Worm (Caenorhabditis elegans): Measurements from ENCODE around the gene cyp-44A1.

Gene cyp-44A1

DNA sequence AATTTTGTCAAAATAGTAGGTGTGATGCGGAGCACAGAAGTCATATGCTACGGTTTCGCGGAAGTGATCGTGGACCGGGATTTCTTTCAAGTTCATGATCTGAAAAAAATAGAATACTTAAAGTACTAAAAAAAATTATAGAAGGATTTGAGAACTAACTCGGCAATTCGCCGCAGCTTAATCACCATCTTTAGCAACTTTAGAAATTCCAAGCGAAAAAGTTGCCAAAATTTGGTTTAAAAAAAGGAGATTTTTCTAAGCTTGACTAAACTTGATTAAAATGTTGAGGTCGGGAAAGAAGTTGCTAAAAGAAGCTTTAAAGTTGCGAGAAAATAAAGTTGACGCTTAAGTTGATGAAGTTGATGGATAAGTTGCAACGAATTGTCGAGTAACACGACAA lies 13.8 kb downstream of the cyp-44A1 start, which contains the start of gene ZK177.9:
TSS of gene ZK177.9 (minus strand) at position 101 of the 400 bp plus-strand sequence.
- TF ChIP-seq attf-4 (tag; optimal IDR thresholded peaks at IDR 0.05) (no peak), skn-1 (tag; optimal IDR thresholded peaks at IDR 0.05) (no peak), lin-13 (GFP tag; optimal IDR thresholded peaks at IDR 0.05) (no peak), T26A8.4 (GFP tag; IDR thresholded peaks at IDR 0.05) (no peak), hlh-11 (tag; optimal IDR thresholded peaks at IDR 0.05) (no peak), nhr-28 (tag; optimal IDR thresholded peaks at IDR 0.05) (no peak), php-3 (GFP tag; IDR thresholded peaks at IDR 0.05) (no peak), zag-1 (tag; optimal IDR thresholded peaks at IDR 0.05) (no peak), sdz-12 (GFP tag; optimal IDR thresholded peaks at IDR 0.05) (no peak), unc-39 (tag; optimal IDR thresholded peaks at IDR 0.05) (no peak), lin-29 (GFP tag; IDR thresholded peaks at IDR 0.05) (no peak), spr-3 (GFP tag; optimal IDR thresholded peaks at IDR 0.05) (no peak), dmd-8 (GFP tag; IDR thresholded peaks at IDR 0.05) (no peak), rbr-2 (tag; optimal IDR thresholded peaks at IDR 0.05) (no peak)

DNA sequence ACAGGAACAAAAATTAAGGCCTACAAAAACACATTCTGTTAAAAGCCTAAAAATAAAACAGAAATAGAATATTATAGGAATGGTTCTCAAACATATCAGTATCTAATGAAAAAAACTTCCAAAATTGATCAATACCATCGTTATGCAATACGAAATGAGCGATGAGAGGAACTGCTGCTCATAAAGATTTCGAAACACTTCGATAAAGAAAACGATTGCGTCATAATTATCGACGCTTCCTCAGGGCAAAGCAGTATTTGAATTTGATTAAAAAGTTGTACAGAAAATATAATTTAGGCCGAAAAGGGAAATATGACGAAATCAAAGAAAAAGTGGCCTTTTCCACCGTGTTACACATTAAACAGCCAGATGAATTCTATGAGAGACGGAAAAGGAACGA lies 14.2 kb downstream of the cyp-44A1 start:
- TF ChIP-seq nhr-48 (tag; optimal IDR thresholded peaks at IDR 0.05), result no peak
- no peak for TF ChIP-seq dpl-1 (GFP tag; optimal IDR thresholded peaks at IDR 0.05)
- TF ChIP-seq nhr-76 (tag; optimal IDR thresholded peaks at IDR 0.05), result no peak
- TF ChIP-seq zfp-2 (tag; optimal IDR thresholded peaks at IDR 0.05), result no peak
- TF ChIP-seq sdz-12 (GFP tag; optimal IDR thresholded peaks at IDR 0.05), result no peak
- no peak for TF ChIP-seq ceh-44 (GFP tag; IDR thresholded peaks at IDR 0.05)
- TF ChIP-seq mdt-29 (GFP tag; IDR thresholded peaks at IDR 0.05), result no peak
- TF ChIP-seq daf-12 (tag; optimal IDR thresholded peaks at IDR 0.05), result no peak
- TF ChIP-seq hmg-1.1 (GFP tag; IDR thresholded peaks at IDR 0.05), result no peak
- no peak for TF ChIP-seq tag-97 (GFP tag; IDR thresholded peaks at IDR 0.05)

DNA sequence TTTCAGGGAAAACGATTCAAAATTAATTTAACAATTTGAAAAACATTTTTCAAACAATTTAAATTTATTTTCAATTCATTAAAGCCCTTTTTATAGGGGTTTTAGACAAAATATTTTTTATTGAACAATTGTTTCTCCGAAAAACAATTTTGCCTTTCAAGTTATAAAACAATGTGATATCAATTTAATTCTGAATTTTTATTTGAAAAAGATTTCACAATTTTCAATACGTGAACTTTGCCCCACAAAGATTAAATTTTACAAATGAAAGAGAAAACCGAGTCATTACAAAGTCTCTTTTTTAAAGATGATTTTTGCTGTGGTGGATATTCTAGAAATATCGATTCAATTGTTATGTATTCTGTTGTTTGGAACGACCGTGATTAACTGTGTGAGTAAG lies 15.1 kb downstream of the cyp-44A1 start, which contains the start of gene ZK177.2:
TSS of gene ZK177.2 (plus strand) at position 301 of the 400 bp plus-strand sequence.
- TF ChIP-seq pha-4 (GFP tag; IDR thresholded peaks at IDR 0.05) (no peak), pha-4 (tag; optimal IDR thresholded peaks at IDR 0.05) (no peak), duxl-1 (tag; optimal IDR thresholded peaks at IDR 0.05; ENCODE audit: poor library complexity) (no peak)

DNA sequence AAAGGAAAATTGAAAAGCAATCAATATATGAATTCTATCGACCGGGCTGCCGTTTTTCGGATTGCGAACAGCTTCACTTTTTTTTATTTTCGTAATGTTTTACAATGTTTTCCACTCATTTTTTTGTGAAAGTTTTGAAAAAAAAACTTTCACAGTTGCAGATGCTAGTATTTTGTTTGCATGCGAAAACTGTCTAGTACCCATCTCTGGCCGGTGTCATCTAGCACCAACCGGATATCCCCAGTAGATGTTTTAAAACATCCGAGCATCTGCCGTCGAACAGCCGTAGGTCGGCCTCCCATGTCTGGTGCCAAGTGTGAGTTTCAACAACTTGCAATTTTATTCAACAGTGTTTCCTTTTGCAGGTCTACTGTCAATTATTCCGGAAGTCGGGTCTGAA lies 17.6 kb downstream of the cyp-44A1 start, which contains the start of gene ZK177.12:
TSS of gene ZK177.12 (plus strand) at position 301 of the 400 bp plus-strand sequence.
- TF ChIP-seq ZK546.5 (tag; optimal IDR thresholded peaks at IDR 0.05) (no peak), madf-5 (GFP tag; IDR thresholded peaks at IDR 0.05) (no peak), nhr-237 (tag; optimal IDR thresholded peaks at IDR 0.05) (no peak), unc-39 (tag; optimal IDR thresholded peaks at IDR 0.05) (no peak), Y105C5A.15 (GFP tag; IDR thresholded peaks at IDR 0.05) (no peak), Y48G9A.11 (GFP tag; IDR thresholded peaks at IDR 0.05) (no peak), F49E8.2 (tag; optimal IDR thresholded peaks at IDR 0.05; ENCODE audit: borderline replicate concordance) (no peak)

DNA sequence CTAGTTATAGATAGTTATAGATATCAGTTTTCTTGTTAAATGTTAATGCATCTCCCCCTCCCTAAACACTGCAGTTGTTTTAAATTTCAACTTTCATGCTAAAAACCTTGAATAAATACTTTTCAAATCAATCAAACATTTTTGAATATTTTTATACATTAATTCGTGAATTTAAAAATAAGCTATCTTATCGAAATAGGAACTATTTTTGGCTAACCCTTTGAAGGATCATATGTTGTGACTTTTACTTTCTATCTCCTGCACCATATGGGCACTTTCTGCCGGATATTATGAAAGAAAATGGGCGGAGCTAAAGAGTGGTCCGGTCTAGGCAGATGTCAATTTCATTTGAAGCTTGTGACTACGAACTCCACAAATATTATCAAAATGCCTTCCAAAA lies 18.8 kb downstream of the cyp-44A1 start, which contains the start of gene ZK177.11:
TSS of gene ZK177.11 (plus strand) at position 301 of the 400 bp plus-strand sequence.
- TF ChIP-seq pha-4 (GFP tag; IDR thresholded peaks at IDR 0.05) (no peak), pha-4 (tag; optimal IDR thresholded peaks at IDR 0.05) (no peak), T20F7.1 (GFP tag; optimal IDR thresholded peaks at IDR 0.05) (no peak), F37D6.2 (tag; optimal IDR thresholded peaks at IDR 0.05) (no peak), zip-11 (GFP tag; IDR thresholded peaks at IDR 0.05) (no peak), F26F4.8 (GFP tag; conservative IDR thresholded peaks at IDR 0.05) (no peak), php-3 (GFP tag; IDR thresholded peaks at IDR 0.05) (no peak), Y5F2A.4 (GFP tag; optimal IDR thresholded peaks at IDR 0.05) (no peak), egl-27 (tag; optimal IDR thresholded peaks at IDR 0.05) (no peak), nhr-42 (GFP tag; IDR thresholded peaks at IDR 0.05) (no peak), dpl-1 (GFP tag; optimal IDR thresholded peaks at IDR 0.05) (no peak), nhr-6 (tag; optimal IDR thresholded peaks at IDR 0.05) (no peak), lin-1 (GFP tag; IDR thresholded peaks at IDR 0.05) (no peak), saeg-2 (GFP tag; IDR thresholded peaks at IDR 0.05) (no peak), unc-39 (tag; optimal IDR thresholded peaks at IDR 0.05) (no peak), spr-3 (GFP tag; optimal IDR thresholded peaks at IDR 0.05) (no peak), T26A8.4 (GFP tag; IDR thresholded peaks at IDR 0.05) (no peak), nhr-102 (tag; optimal IDR thresholded peaks at IDR 0.05) (no peak), ZK546.5 (tag; optimal IDR thresholded peaks at IDR 0.05) (no peak)

All from whole organism, L4 larva.